Worm (Caenorhabditis elegans) whole organism, midembryonic: ENCODE measurements around the gene F18F11.4.

Experiments used
- flt-1 ChIP-seq: fragments of 200-800 bp; sonication (Bioruptor generic); IDR thresholded peaks from 2 replicates; pipeline ENCODE4 v1.3.6; 2022; ENCODE audit warnings: missing genetic modification characterization, missing compliant biosample characterization
- klf-2 ChIP-seq: fragments of 200-800 bp; sonication (Bioruptor generic); conservative IDR thresholded peaks from 2 replicates; pipeline ENCODE4 v1.3.6; 2022; ENCODE audit warnings: missing genetic modification reagents, missing genetic modification characterization, missing compliant biosample characterization
- med-1 ChIP-seq: sonication (generic microtip); optimal IDR thresholded peaks from 2 replicates; lab custom pipeline; 2017; ENCODE audit warnings: missing genetic modification characterization, mild to moderate bottlenecking, missing compliant biosample characterization, antibody characterized with exemption, missing genetic modification reagents; ENCODE audit not compliant: insufficient read depth
- ref-1 ChIP-seq: fragments of 200-800 bp; sonication (Bioruptor generic); conservative IDR thresholded peaks from 2 replicates; pipeline ENCODE4 v1.3.6; 2022; ENCODE audit warnings: missing genetic modification reagents, missing genetic modification characterization, missing compliant biosample characterization
- ztf-23 ChIP-seq: fragments of 200-800 bp; sonication (Bioruptor generic); IDR thresholded peaks from 2 replicates; pipeline ENCODE4 v1.3.6; 2022; ENCODE audit warnings: missing genetic modification reagents, missing genetic modification characterization, missing compliant biosample characterization
- ztf-29 ChIP-seq: fragments of 200-800 bp; sonication (Bioruptor generic); IDR thresholded peaks from 2 replicates; pipeline ENCODE4 v1.3.6; 2022; ENCODE audit warnings: missing genetic modification reagents, missing genetic modification characterization, missing compliant biosample characterization

ce11 chrIV:282008-282407 is 48.6 kb upstream of the F18F11.4 start:
- TF ChIP-seq med-1 (GFP tag; lab: Kevin White, UChicago) = no peak
- TF ChIP-seq ztf-23 (GFP tag; lab: Robert Waterston, UW) = no peak
- no peak for TF ChIP-seq flt-1 (GFP tag; lab: Robert Waterston, UW)
- TF ChIP-seq ztf-29 (GFP tag; lab: Robert Waterston, UW) = no peak
- TF ChIP-seq ref-1 = no peak
- no peak for TF ChIP-seq klf-2 (GFP tag; lab: Robert Waterston, UW)
